Fruit fly (Drosophila melanogaster) whole organism, embryonic: ENCODE measurements around the gene CG31041.

ENCODE experiments used
- B-H1 ChIP-seq: fragments of 200-800 bp; sonication (Bioruptor generic); IDR thresholded peaks from 3 replicates; pipeline ENCODE4 v1.3.6; 2022; ENCODE audit warnings: missing biosample characterization, missing genetic modification characterization
- Bgb ChIP-seq: fragments of 200-800 bp; sonication (Bioruptor generic); IDR thresholded peaks from 2 replicates; pipeline ENCODE4 v1.3.6; 2022; ENCODE audit warnings: missing biosample characterization, missing genetic modification characterization; ENCODE audit not compliant: partially characterized antibody
- CG10366 ChIP-seq: fragments of 200-800 bp; sonication (Bioruptor generic); IDR thresholded peaks from 2 replicates; pipeline ENCODE4 v1.3.6; 2022; ENCODE audit warnings: missing biosample characterization, missing genetic modification characterization
- CG11695 ChIP-seq: fragments of 200-800 bp; sonication (Bioruptor generic); IDR thresholded peaks from 3 replicates; pipeline ENCODE4 v1.3.6; 2022; ENCODE audit warnings: missing biosample characterization, missing genetic modification characterization
- CG12071 ChIP-seq: fragments of 200-800 bp; sonication (Bioruptor generic); optimal IDR thresholded peaks from 3 replicates; lab custom pipeline; 2018; ENCODE audit warnings: missing biosample characterization, mild to moderate bottlenecking, missing genetic modification characterization
- CG1233 ChIP-seq: fragments of 200-800 bp; sonication (Bioruptor generic); optimal IDR thresholded peaks from 4 replicates; lab custom pipeline; 2018; ENCODE audit warnings: missing biosample characterization, mild to moderate bottlenecking, missing genetic modification characterization
- CG14860 ChIP-seq: fragments of 200-800 bp; sonication (Bioruptor generic); IDR thresholded peaks from 3 replicates; pipeline ENCODE4 v1.3.6; 2022; ENCODE audit warnings: missing biosample characterization, missing genetic modification characterization; ENCODE audit not compliant: partially characterized antibody
- CG15479 ChIP-seq: fragments of 200-800 bp; sonication (Bioruptor generic); optimal IDR thresholded peaks from 3 replicates; lab custom pipeline; 2019; ENCODE audit warnings: missing biosample characterization, mild to moderate bottlenecking, missing genetic modification characterization, moderate library complexity
- CG17328 ChIP-seq: fragments of 200-800 bp; sonication (Bioruptor generic); IDR thresholded peaks from 2 replicates; pipeline ENCODE4 v1.3.6; 2022; ENCODE audit warnings: missing biosample characterization, missing genetic modification characterization
- CG17612 ChIP-seq: fragments of 200-800 bp; sonication (Bioruptor generic); IDR thresholded peaks from 2 replicates; pipeline ENCODE4 v1.3.6; 2022; ENCODE audit warnings: missing biosample characterization, missing genetic modification characterization
- CG17829 ChIP-seq: fragments of 200-800 bp; optimal IDR thresholded peaks from 2 replicates; lab custom pipeline; 2019; ENCODE audit warnings: missing biosample characterization, mild to moderate bottlenecking, missing genetic modification characterization, moderate library complexity
- CG32767 ChIP-seq: fragments of 200-800 bp; sonication (Bioruptor generic); IDR thresholded peaks from 2 replicates; pipeline ENCODE4 v1.3.6; 2022; ENCODE audit warnings: missing biosample characterization, missing genetic modification characterization
- CG34376 ChIP-seq: fragments of 200-800 bp; sonication (Bioruptor generic); optimal IDR thresholded peaks from 2 replicates; lab custom pipeline; 2018; ENCODE audit warnings: missing biosample characterization, mild to moderate bottlenecking, missing genetic modification characterization
- CG34422 ChIP-seq: fragments of 200-800 bp; sonication (Bioruptor generic); IDR thresholded peaks from 3 replicates; pipeline ENCODE4 v1.3.6; 2022; ENCODE audit warnings: missing biosample characterization, missing genetic modification characterization
- CG9727 ChIP-seq: fragments of 200-800 bp; sonication (Bioruptor generic); optimal IDR thresholded peaks from 3 replicates; lab custom pipeline; 2017; ENCODE audit warnings: missing biosample characterization, mild to moderate bottlenecking, missing genetic modification characterization
- D ChIP-seq, 2 experiments: fragments of 200-800 bp in 1 of 2; fragments of >200 bp in 1 of 2; sonication (Bioruptor generic) in 1 of 2; optimal IDR thresholded peaks; 2 replicates in 1 of 2; 3 replicates in 1 of 2; lab custom pipeline; 2017; ENCODE audit warnings: mild to moderate bottlenecking in 1 of 2, missing biosample characterization in 1 of 2, missing genetic modification characterization in 1 of 2, missing genetic modification reagents in 1 of 2
- D19A ChIP-seq: fragments of 200-800 bp; optimal IDR thresholded peaks from 3 replicates; lab custom pipeline; 2019; ENCODE audit warnings: missing biosample characterization, mild to moderate bottlenecking, missing genetic modification characterization, moderate library complexity
- Deaf1 ChIP-seq: fragments of 200-800 bp; optimal IDR thresholded peaks from 3 replicates; lab custom pipeline; 2019; ENCODE audit warnings: missing biosample characterization, mild to moderate bottlenecking, missing genetic modification characterization, moderate library complexity
- Dip2 ChIP-seq: fragments of 200-800 bp; sonication (Bioruptor generic); IDR thresholded peaks from 2 replicates; pipeline ENCODE4 v1.3.6; 2022; ENCODE audit warnings: missing biosample characterization, missing genetic modification characterization
- Drgx ChIP-seq: fragments of 200-800 bp; sonication (Bioruptor generic); IDR thresholded peaks from 2 replicates; pipeline ENCODE4 v1.3.6; 2022; ENCODE audit warnings: missing biosample characterization, missing genetic modification characterization
- HLHmδ ChIP-seq: fragments of 200-800 bp; sonication (Bioruptor generic); optimal IDR thresholded peaks from 2 replicates; lab custom pipeline; 2018; ENCODE audit warnings: missing biosample characterization, mild to moderate bottlenecking, missing genetic modification characterization, moderate library complexity
- HmgD ChIP-seq: fragments of 200-800 bp; sonication (Bioruptor generic); optimal IDR thresholded peaks from 3 replicates; lab custom pipeline; 2016; ENCODE audit warnings: missing biosample characterization, missing genetic modification characterization
- Mad ChIP-seq: fragments of 200-800 bp; sonication (Bioruptor generic); optimal IDR thresholded peaks from 2 replicates; lab custom pipeline; 2016; ENCODE audit warnings: missing biosample characterization, missing genetic modification characterization
- Med ChIP-seq: fragments of 200-800 bp; sonication (Bioruptor generic); peaks from one replicate; lab custom pipeline; 2016; ENCODE audit warnings: missing biosample characterization, missing genetic modification characterization, mild to moderate bottlenecking, inconsistent platforms, moderate library complexity
- NC2α ChIP-seq: fragments of 200-800 bp; sonication (Bioruptor generic); optimal IDR thresholded peaks from 2 replicates; lab custom pipeline; 2016; ENCODE audit warnings: missing biosample characterization, missing genetic modification characterization
- Nf-YA ChIP-seq: fragments of 200-800 bp; sonication (Bioruptor generic); IDR thresholded peaks from 2 replicates; pipeline ENCODE4 v1.3.6; 2022; ENCODE audit warnings: missing biosample characterization, missing genetic modification characterization
- Nf-YC ChIP-seq: fragments of 200-800 bp; optimal IDR thresholded peaks from 3 replicates; lab custom pipeline; 2019; ENCODE audit warnings: missing biosample characterization, mild to moderate bottlenecking, missing genetic modification characterization, moderate library complexity
- Oli ChIP-seq: fragments of 200-800 bp; sonication (Bioruptor generic); optimal IDR thresholded peaks from 2 replicates; lab custom pipeline; 2018; ENCODE audit warnings: missing biosample characterization, mild to moderate bottlenecking, missing genetic modification characterization, moderate library complexity
- Scr ChIP-seq: fragments of 200-800 bp; sonication (Bioruptor generic); IDR thresholded peaks from 2 replicates; pipeline ENCODE4 v1.3.6; 2022; ENCODE audit warnings: missing biosample characterization, missing genetic modification characterization; ENCODE audit not compliant: partially characterized antibody
- Side ChIP-seq: fragments of 200-800 bp; sonication (Bioruptor generic); optimal IDR thresholded peaks from 2 replicates; lab custom pipeline; 2016; ENCODE audit warnings: missing biosample characterization, missing genetic modification characterization
- abd-A ChIP-seq: fragments of 200-800 bp; sonication (Bioruptor generic); optimal IDR thresholded peaks from 3 replicates; lab custom pipeline; 2019; ENCODE audit warnings: missing biosample characterization, mild to moderate bottlenecking, missing genetic modification characterization, moderate library complexity
- cato ChIP-seq: fragments of 200-800 bp; sonication (Bioruptor generic); optimal IDR thresholded peaks from 2 replicates; lab custom pipeline; 2016; ENCODE audit warnings: missing biosample characterization, missing genetic modification characterization, borderline replicate concordance
- chm ChIP-seq: fragments of 200-800 bp; sonication (Bioruptor generic); IDR thresholded peaks from 2 replicates; pipeline ENCODE4 v1.3.6; 2022; ENCODE audit warnings: missing biosample characterization, missing genetic modification characterization
- da ChIP-seq: fragments of 200-800 bp; sonication (Bioruptor generic); optimal IDR thresholded peaks from 2 replicates; lab custom pipeline; 2016; ENCODE audit warnings: missing biosample characterization, missing genetic modification characterization
- gcm ChIP-seq: fragments of 200-800 bp; sonication (Bioruptor generic); optimal IDR thresholded peaks from 2 replicates; lab custom pipeline; 2019; ENCODE audit warnings: missing biosample characterization, mild to moderate bottlenecking, missing genetic modification characterization, moderate library complexity
- grn ChIP-seq: fragments of 200-800 bp; sonication (Bioruptor generic); optimal IDR thresholded peaks from 3 replicates; lab custom pipeline; 2017; ENCODE audit warnings: missing biosample characterization, missing genetic modification characterization
- jing ChIP-seq: fragments of 200-800 bp; sonication (Bioruptor generic); optimal IDR thresholded peaks from 2 replicates; lab custom pipeline; 2018; ENCODE audit warnings: missing biosample characterization, mild to moderate bottlenecking, missing genetic modification characterization
- kni ChIP-seq: fragments of 200-800 bp; sonication (Bioruptor generic); optimal IDR thresholded peaks from 3 replicates; lab custom pipeline; 2017; ENCODE audit warnings: mild to moderate bottlenecking, missing biosample characterization, missing genetic modification reagents, missing genetic modification characterization
- knrl ChIP-seq: fragments of 200-800 bp; sonication (Bioruptor generic); IDR thresholded peaks from 3 replicates; pipeline ENCODE4 v1.3.6; 2022; ENCODE audit warnings: missing biosample characterization, missing genetic modification characterization; ENCODE audit not compliant: partially characterized antibody
- oc ChIP-seq: fragments of 200-800 bp; sonication (Bioruptor generic); optimal IDR thresholded peaks from 2 replicates; lab custom pipeline; 2018; ENCODE audit warnings: missing biosample characterization, mild to moderate bottlenecking, missing genetic modification characterization, moderate library complexity
- sd ChIP-seq: fragments of 200-800 bp; sonication (Bioruptor generic); optimal IDR thresholded peaks from 3 replicates; lab custom pipeline; 2018; ENCODE audit warnings: missing biosample characterization, mild to moderate bottlenecking, missing genetic modification characterization, moderate library complexity
- sens ChIP-seq: fragments of 200-800 bp; sonication (Bioruptor generic); peaks from one replicate; lab custom pipeline; 2016; ENCODE audit warnings: missing biosample characterization, missing genetic modification characterization
- sim ChIP-seq: fragments of 200-800 bp; sonication (Bioruptor generic); IDR thresholded peaks from 2 replicates; pipeline ENCODE4 v1.3.6; 2022; ENCODE audit warnings: missing biosample characterization, missing genetic modification characterization
- sisA ChIP-seq: fragments of 200-800 bp; sonication (Bioruptor generic); IDR thresholded peaks from 2 replicates; pipeline ENCODE4 v1.3.6; 2022; ENCODE audit warnings: missing biosample characterization, missing genetic modification characterization
- so ChIP-seq: fragments of 200-800 bp; sonication (Bioruptor generic); IDR thresholded peaks from 3 replicates; pipeline ENCODE4 v1.3.6; 2022; ENCODE audit warnings: missing biosample characterization, missing genetic modification characterization
- tll ChIP-seq, 2 experiments: fragments of 200-800 bp in 1 of 2; fragments of >200 bp in 1 of 2; sonication (Bioruptor generic) in 1 of 2; optimal IDR thresholded peaks; 2 replicates each; lab custom pipeline; 2017 to 2019; ENCODE audit warnings: missing biosample characterization in 2 of 2, missing genetic modification characterization in 2 of 2, mild to moderate bottlenecking in 1 of 2, moderate library complexity in 1 of 2
- unc-4 ChIP-seq: fragments of 200-800 bp; sonication (Bioruptor generic); IDR thresholded peaks from 2 replicates; pipeline ENCODE4 v1.3.6; 2022; ENCODE audit warnings: missing biosample characterization, missing genetic modification characterization; ENCODE audit not compliant: partially characterized antibody
- zfh2 ChIP-seq: fragments of 200-800 bp; sonication (Bioruptor generic); optimal IDR thresholded peaks from 2 replicates; lab custom pipeline; 2016; ENCODE audit warnings: missing biosample characterization, missing genetic modification characterization

The CG31041 gene

DNA sequence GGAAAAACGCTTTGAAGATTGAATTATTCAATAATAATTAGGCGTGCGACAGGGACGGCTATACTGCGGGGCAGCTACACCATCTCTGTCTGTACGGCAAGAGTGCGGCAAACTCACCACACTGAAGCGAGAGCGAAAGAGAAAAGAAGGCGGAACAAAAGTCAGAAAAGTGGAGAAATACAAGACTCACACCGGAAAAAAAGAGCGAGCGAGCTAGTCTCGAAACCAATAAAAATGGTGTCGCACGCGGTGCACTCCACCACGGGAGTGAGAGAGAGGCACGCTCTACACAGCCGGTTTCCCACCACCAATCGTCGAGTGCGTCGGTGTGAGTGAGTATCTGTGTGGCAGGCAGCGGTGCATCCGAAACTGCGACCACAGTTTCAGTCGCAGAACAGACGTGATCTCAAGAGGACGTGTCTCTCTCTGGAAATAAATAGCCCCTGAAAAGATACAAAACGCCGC lies 34.7 kb downstream of the CG31041 start, which contains the start of gene Dr (continued):
- TF ChIP-seq Bgb (GFP tag; lab: Robert Waterston, UW) (peak; percentile 54; the same call in 1 of the 2 replicates), da (peak; percentile 2), Oli (tag; lab: Kevin White, UChicago) (no peak), Drgx (GFP tag; lab: Robert Waterston, UW) (peak; percentile 25; the same call in 1 of the 2 replicates), oc (tag; lab: Kevin White, UChicago) (peak; percentile 59), Mad (GFP tag; lab: Kevin White, UChicago) (peak; percentile 26), CG12071 (peak; percentile 23), knrl (GFP tag; lab: Robert Waterston, UW) (no peak; the same call in 2 of the 3 replicates), Dip2 (GFP tag; lab: Robert Waterston, UW) (no peak), CG11695 (GFP tag; lab: Robert Waterston, UW) (peak; percentile 41; the same call in 1 of the 3 replicates), D19A (tag; lab: Kevin White, UChicago) (peak; percentile 15), CG32767 (GFP tag; lab: Robert Waterston, UW) (peak; percentile 44; the same call in 1 of the 2 replicates), tll (GFP tag; optimal IDR thresholded peaks at IDR 0.05; lab: Kevin White, UChicago) (peak; percentile 76 to 91), CG17328 (GFP tag; lab: Robert Waterston, UW) (peak; percentile 45; the same call in 1 of the 2 replicates), so (GFP tag; lab: Robert Waterston, UW) (peak; percentile 41; the same call in 1 of the 3 replicates), CG10366 (GFP tag; lab: Robert Waterston, UW) (no peak), Nf-YA (GFP tag; lab: Robert Waterston, UW) (peak; percentile 90), chm (GFP tag; lab: Robert Waterston, UW) (0 out of 2 replicates have a peak, but pooled peaks have one; percentile 37), Side (peak; percentile 30), B-H1 (GFP tag; lab: Robert Waterston, UW) (no peak), CG15479 (peak; percentile 25), Nf-YC (tag; lab: Kevin White, UChicago) (peak; percentile 99), sim (GFP tag; lab: Robert Waterston, UW) (0 out of 2 replicates have a peak, but pooled peaks have one; percentile 43), unc-4 (GFP tag; lab: Robert Waterston, UW) (no peak), kni (peak; percentile 26), CG17829 (peak; percentile 46), D (optimal IDR thresholded peaks at IDR 0.05; lab: Kevin White, UChicago) (peak; percentile 93), D (GFP tag; optimal IDR thresholded peaks at IDR 0.05; lab: Kevin White, UChicago) (no peak), HLHmδ (GFP tag; lab: Kevin White, UChicago) (peak; percentile 65), sens (peak; percentile 78), jing (GFP tag; lab: Kevin White, UChicago) (peak; percentile 5), grn (GFP tag; lab: Kevin White, UChicago) (no peak), sisA (GFP tag; lab: Robert Waterston, UW) (no peak), cato (GFP tag; lab: Kevin White, UChicago) (no peak), zfh2 (GFP tag; lab: Kevin White, UChicago) (no peak), CG1233 (GFP tag; lab: Kevin White, UChicago) (no peak), CG34376 (peak; percentile 25), Deaf1 (tag; lab: Kevin White, UChicago) (peak; percentile 63), abd-A (tag; lab: Kevin White, UChicago) (peak; percentile 93), Scr (GFP tag; lab: Robert Waterston, UW) (peak; percentile 44; the same call in 1 of the 2 replicates), HmgD (GFP tag; lab: Kevin White, UChicago) (peak; percentile 79), CG17612 (no peak), CG14860 (GFP tag; lab: Robert Waterston, UW) (no peak), sd (tag; lab: Kevin White, UChicago) (peak; percentile 4), CG34422 (GFP tag; lab: Robert Waterston, UW) (no peak), NC2α (GFP tag; lab: Kevin White, UChicago) (peak; percentile 4), gcm (GFP tag; lab: Kevin White, UChicago) (peak; percentile 21), CG9727 (GFP tag; lab: Kevin White, UChicago) (peak; percentile 21), Med (peak; percentile 71)
